Worm (Caenorhabditis elegans): ENCODE results near the gene srh-243.

srh-243 gene

ce11 chrV:2871754-2872504, 1.7 kb downstream of the srh-243 start:
- TF ChIP-seq K09A11.1 (tag; optimal IDR thresholded peaks at IDR 0.05; ENCODE audit: insufficient read depth) (no peak), hlh-8 (tag; optimal IDR thresholded peaks at IDR 0.05) (no peak), odd-2 (tag; optimal IDR thresholded peaks at IDR 0.05) (no peak), sox-4 (tag; optimal IDR thresholded peaks at IDR 0.05) (no peak), lin-11 (tag; optimal IDR thresholded peaks at IDR 0.05) (no peak), dve-1 (tag; optimal IDR thresholded peaks at IDR 0.05) (no peak), elt-4 (tag; optimal IDR thresholded peaks at IDR 0.05) (no peak), ceh-14 (tag; optimal IDR thresholded peaks at IDR 0.05) (no peak), ets-4 (tag; optimal IDR thresholded peaks at IDR 0.05) (no peak), tbx-7 (tag; optimal IDR thresholded peaks at IDR 0.05) (no peak), Y22D7AL.16 (tag; optimal IDR thresholded peaks at IDR 0.05) (no peak)

DNA sequence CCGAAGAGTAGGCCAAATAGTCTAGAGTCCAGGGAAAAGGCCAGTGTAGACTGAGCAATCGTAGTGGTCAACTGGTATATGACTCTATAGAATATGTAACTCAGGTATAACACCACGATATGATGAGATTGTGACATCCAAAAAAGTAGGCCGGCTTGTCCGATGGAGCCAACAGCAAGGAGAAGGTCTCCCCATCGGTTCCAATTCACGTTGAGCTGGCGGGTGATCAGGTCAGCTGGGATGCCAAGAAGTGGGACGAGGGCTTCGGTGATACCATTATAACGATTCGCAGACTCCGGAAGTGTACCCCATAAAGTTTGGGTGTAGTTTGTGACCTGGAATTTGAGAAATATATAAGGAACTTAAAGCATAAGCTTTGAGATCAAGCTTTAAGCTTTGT, 2.7 kb downstream of the srh-243 start:
- TF ChIP-seq ceh-30 (tag; optimal IDR thresholded peaks at IDR 0.05) (no peak), pat-9 (tag; optimal IDR thresholded peaks at IDR 0.05) (no peak), ref-2 (tag; optimal IDR thresholded peaks at IDR 0.05) (no peak), fkh-10 (GFP tag; optimal IDR thresholded peaks at IDR 0.05) (no peak), ceh-2 (tag; optimal IDR thresholded peaks at IDR 0.05) (no peak), F13H6.1 (tag; optimal IDR thresholded peaks at IDR 0.05) (no peak), hlh-15 (tag; optimal IDR thresholded peaks at IDR 0.05) (no peak), rnt-1 (tag; optimal IDR thresholded peaks at IDR 0.05) (no peak), dmd-4 (tag; optimal IDR thresholded peaks at IDR 0.05; ENCODE audit: borderline replicate concordance) (no peak), eyg-1 (tag; optimal IDR thresholded peaks at IDR 0.05) (no peak), C38D4.7 (GFP tag; optimal IDR thresholded peaks at IDR 0.05) (no peak), hlh-6 (tag; optimal IDR thresholded peaks at IDR 0.05) (no peak), dve-1 (tag; optimal IDR thresholded peaks at IDR 0.05) (no peak), ahr-1 (tag; optimal IDR thresholded peaks at IDR 0.05) (no peak), tbx-2 (tag; optimal IDR thresholded peaks at IDR 0.05) (no peak), pag-3 (tag; optimal IDR thresholded peaks at IDR 0.05; ENCODE audit: borderline replicate concordance) (no peak), K02D7.2 (tag; optimal IDR thresholded peaks at IDR 0.05) (no peak)

DNA sequence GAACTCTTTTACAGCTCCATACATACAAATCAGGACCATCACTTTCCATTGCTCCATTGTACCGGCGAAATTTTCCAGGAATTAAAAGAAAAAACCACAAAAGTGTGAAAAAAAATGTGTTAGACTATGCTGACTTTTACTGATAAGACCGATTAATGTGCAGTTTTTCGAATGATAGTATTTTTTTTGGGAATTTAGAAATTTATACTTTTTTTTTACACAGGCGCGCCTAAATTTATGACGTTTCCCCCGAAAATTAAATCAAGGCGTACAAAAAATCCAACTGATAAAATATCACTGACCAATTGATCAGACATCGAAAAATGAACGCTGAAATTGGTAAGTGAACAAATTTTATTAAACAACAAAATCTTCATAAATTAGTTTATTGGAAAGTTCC, 5.2 kb downstream of the srh-243 start, which contains the start of gene folt-2:
TSS of gene folt-2 (minus strand) at position 179 of the 400 bp plus-strand sequence.
- no peak for TF ChIP-seq hlh-30 (tag; optimal IDR thresholded peaks at IDR 0.05; ENCODE audit: insufficient read depth)

DNA sequence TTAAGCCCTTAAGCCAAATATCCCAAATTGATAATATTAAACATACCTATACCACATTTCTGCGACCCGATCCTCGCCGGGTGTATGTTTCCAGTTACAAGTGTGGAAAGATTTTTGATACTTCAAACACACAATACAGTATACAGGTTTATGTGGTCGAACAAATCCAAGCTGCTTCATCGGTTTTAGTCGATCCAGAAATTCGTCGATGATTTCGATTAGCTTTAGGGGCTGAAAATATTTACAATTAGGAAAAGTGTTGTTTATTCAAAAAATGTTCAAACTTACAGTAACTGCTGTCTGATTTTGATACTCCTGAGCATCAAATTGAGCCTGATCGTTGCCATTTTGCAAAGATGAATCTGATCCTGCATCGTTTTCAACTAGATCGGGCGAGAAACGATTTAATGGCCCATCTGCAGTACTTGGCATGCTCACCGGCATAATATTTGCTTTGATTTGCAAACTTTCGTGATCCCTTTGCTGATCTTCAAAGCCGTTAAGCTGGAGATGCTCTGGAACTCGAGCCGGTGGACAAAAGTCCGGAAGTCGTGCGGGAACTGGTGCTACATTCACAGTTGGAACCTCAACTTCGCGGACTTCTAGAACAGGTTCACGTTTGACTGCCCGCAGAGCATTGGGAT, 6.1 kb downstream of the srh-243 start:
- TF ChIP-seq K09A11.1 (tag; optimal IDR thresholded peaks at IDR 0.05; ENCODE audit: insufficient read depth) = no peak
- TF ChIP-seq hlh-6 (tag; optimal IDR thresholded peaks at IDR 0.05) = no peak
- no peak for TF ChIP-seq tbx-7 (tag; optimal IDR thresholded peaks at IDR 0.05)
- no peak for TF ChIP-seq syd-9 (tag; optimal IDR thresholded peaks at IDR 0.05)
- no peak for TF ChIP-seq ceh-22 (tag; optimal IDR thresholded peaks at IDR 0.05)
- no peak for TF ChIP-seq ceh-14 (tag; optimal IDR thresholded peaks at IDR 0.05)
- TF ChIP-seq F13H6.1 (tag; optimal IDR thresholded peaks at IDR 0.05) = no peak
- no peak for TF ChIP-seq mec-3 (tag; optimal IDR thresholded peaks at IDR 0.05; ENCODE audit: borderline replicate concordance)
- TF ChIP-seq unc-42 (tag; optimal IDR thresholded peaks at IDR 0.05) = no peak
- TF ChIP-seq unc-55 (GFP tag; optimal IDR thresholded peaks at IDR 0.05) = no peak
- no peak for TF ChIP-seq eyg-1 (tag; optimal IDR thresholded peaks at IDR 0.05)
- no peak for TF ChIP-seq lim-6 (tag; optimal IDR thresholded peaks at IDR 0.05)
- no peak for TF ChIP-seq ceh-31 (tag; optimal IDR thresholded peaks at IDR 0.05)
- no peak for TF ChIP-seq dmd-4 (tag; optimal IDR thresholded peaks at IDR 0.05; ENCODE audit: borderline replicate concordance)
- no peak for TF ChIP-seq C08G9.2 (tag; optimal IDR thresholded peaks at IDR 0.05)
